Worm (Caenorhabditis elegans) whole organism, young adult: ENCODE measurements around the gene C07D8.5.

Experiments used
- F33H1.4 ChIP-seq: fragments of 200-800 bp; sonication (Bioruptor generic); IDR thresholded peaks from 2 replicates; pipeline ENCODE4 v1.3.6; 2022; ENCODE audit warnings: missing genetic modification reagents, missing genetic modification characterization, missing compliant biosample characterization
- F37B4.10 ChIP-seq: fragments of 200-800 bp; sonication (Bioruptor generic); IDR thresholded peaks from 2 replicates; pipeline ENCODE4 v1.3.6; 2022; ENCODE audit warnings: missing genetic modification characterization, missing compliant biosample characterization
- F39B2.1 ChIP-seq: fragments of 200-800 bp; sonication (Bioruptor generic); IDR thresholded peaks from 2 replicates; pipeline ENCODE4 v1.3.6; 2022; ENCODE audit warnings: missing genetic modification reagents, missing genetic modification characterization, missing compliant biosample characterization
- F57A8.1 ChIP-seq: fragments of 200-800 bp; sonication (Bioruptor generic); optimal IDR thresholded peaks from 2 replicates; lab custom pipeline; 2018; ENCODE audit warnings: mild to moderate bottlenecking, missing genetic modification characterization, moderate library complexity, missing compliant biosample characterization
- F57C9.4 ChIP-seq: sonication (generic microtip); optimal IDR thresholded peaks from 2 replicates; lab custom pipeline; 2017; ENCODE audit warnings: mild to moderate bottlenecking, missing genetic modification characterization, missing compliant biosample characterization
- T07F8.4 ChIP-seq: sonication (generic microtip); optimal IDR thresholded peaks from 2 replicates; lab custom pipeline; 2016; ENCODE audit warnings: mild to moderate bottlenecking, missing genetic modification characterization, moderate library complexity, missing compliant biosample characterization
- T26A5.8 ChIP-seq: sonication (generic microtip); optimal IDR thresholded peaks from 2 replicates; lab custom pipeline; 2016; ENCODE audit warnings: missing genetic modification characterization, missing compliant biosample characterization
- Y53F4B.3 ChIP-seq: fragments of 200-800 bp; sonication (Bioruptor generic); IDR thresholded peaks from 2 replicates; pipeline ENCODE4 v1.3.6; 2022; ENCODE audit warnings: missing genetic modification reagents, missing genetic modification characterization, missing compliant biosample characterization
- Y53G8AR.9 ChIP-seq: fragments of 200-800 bp; sonication (Bioruptor generic); conservative IDR thresholded peaks from 2 replicates; pipeline ENCODE4 v1.3.6; 2022; ENCODE audit warnings: missing genetic modification reagents, missing genetic modification characterization, missing compliant biosample characterization
- ZK185.1 ChIP-seq: sonication (generic microtip); optimal IDR thresholded peaks from 2 replicates; lab custom pipeline; 2016; ENCODE audit warnings: mild to moderate bottlenecking, missing genetic modification characterization, missing compliant biosample characterization; ENCODE audit not compliant: poor library complexity, severe bottlenecking
- akir-1 ChIP-seq: fragments of 200-800 bp; sonication (Bioruptor generic); optimal IDR thresholded peaks from 2 replicates; lab custom pipeline; 2018; ENCODE audit warnings: mild to moderate bottlenecking, missing genetic modification characterization, moderate library complexity, missing compliant biosample characterization
- ama-1 ChIP-seq, 3 experiments: fragments of 150-350 bp in 1 of 3; sonication (generic microtip) in 2 of 3; optimal IDR thresholded peaks; 2 replicates each; lab custom pipeline; 2014 to 2018; ENCODE audit warnings: missing biosample characterization in 2 of 3, missing genetic modification characterization in 2 of 3, missing genetic modification reagents in 2 of 3
- aptf-2 ChIP-seq: fragments of 200-800 bp; sonication (Bioruptor generic); conservative IDR thresholded peaks from 2 replicates; pipeline ENCODE4 v1.3.6; 2022; ENCODE audit warnings: missing genetic modification reagents, missing genetic modification characterization, missing compliant biosample characterization
- aptf-3 ChIP-seq: fragments of 200-800 bp; sonication (Bioruptor generic); IDR thresholded peaks from 2 replicates; pipeline ENCODE4 v1.3.6; 2022; ENCODE audit warnings: missing genetic modification characterization, missing compliant biosample characterization
- athp-1 ChIP-seq: sonication (generic microtip); optimal IDR thresholded peaks from 2 replicates; lab custom pipeline; 2017; ENCODE audit warnings: mild to moderate bottlenecking, missing genetic modification characterization, missing compliant biosample characterization
- ccch-3 ChIP-seq: fragments of 200-800 bp; sonication (Bioruptor generic); optimal IDR thresholded peaks from 2 replicates; lab custom pipeline; 2018; ENCODE audit warnings: mild to moderate bottlenecking, missing genetic modification characterization, missing compliant biosample characterization
- cebp-1 ChIP-seq, 2 experiments: fragments of 200-800 bp in 1 of 2; sonication (Bioruptor generic) in 1 of 2; sonication (generic microtip) in 1 of 2; IDR thresholded peaks in 1 of 2; optimal IDR thresholded peaks in 1 of 2; 2 replicates each; pipeline versions ENCODE4 v1.3.6 to Lab custom; 2017 to 2022; ENCODE audit warnings: missing compliant biosample characterization in 2 of 2, missing genetic modification characterization in 2 of 2, mild to moderate bottlenecking in 1 of 2, missing genetic modification reagents in 1 of 2, moderate library complexity in 1 of 2
- ceh-40 ChIP-seq: fragments of 200-800 bp; sonication (Bioruptor generic); IDR thresholded peaks from 2 replicates; pipeline ENCODE4 v1.3.6; 2022; ENCODE audit warnings: missing genetic modification characterization, missing compliant biosample characterization
- ceh-79 ChIP-seq: sonication (generic microtip); optimal IDR thresholded peaks from 2 replicates; lab custom pipeline; 2017; ENCODE audit warnings: mild to moderate bottlenecking, missing genetic modification characterization, missing compliant biosample characterization
- die-1 ChIP-seq: sonication (generic microtip); optimal IDR thresholded peaks from 2 replicates; lab custom pipeline; 2016; ENCODE audit warnings: missing genotype, mild to moderate bottlenecking, missing genetic modification characterization, missing compliant biosample characterization
- dox-1 ChIP-seq: fragments of 200-800 bp; sonication (Bioruptor generic); IDR thresholded peaks from 2 replicates; pipeline ENCODE4 v1.3.6; 2022; ENCODE audit warnings: missing genetic modification reagents, missing genetic modification characterization, missing compliant biosample characterization
- ekl-4 ChIP-seq: fragments of 200-800 bp; sonication (Bioruptor generic); IDR thresholded peaks from 2 replicates; pipeline ENCODE4 v1.3.6; 2022; ENCODE audit warnings: missing genetic modification reagents, missing genetic modification characterization, missing compliant biosample characterization
- him-1 ChIP-seq: sonication (generic microtip); optimal IDR thresholded peaks from 2 replicates; lab custom pipeline; 2016; ENCODE audit warnings: missing genotype, missing genetic modification reagents, missing genetic modification characterization, missing compliant biosample characterization
- hlh-12 ChIP-seq: sonication (generic microtip); optimal IDR thresholded peaks from 2 replicates; lab custom pipeline; 2016; ENCODE audit warnings: missing genetic modification characterization, missing compliant biosample characterization
- hrde-1 ChIP-seq: sonication (generic microtip); optimal IDR thresholded peaks from 2 replicates; lab custom pipeline; 2016; ENCODE audit warnings: missing genetic modification characterization, mild to moderate bottlenecking, missing compliant biosample characterization, moderate library complexity, missing genotype, missing genetic modification reagents, borderline replicate concordance
- lag-1 ChIP-seq: fragments of 200-800 bp; sonication (Bioruptor generic); IDR thresholded peaks from 2 replicates; pipeline ENCODE4 v1.3.6; 2022; ENCODE audit warnings: missing genetic modification reagents, missing genetic modification characterization, missing compliant biosample characterization
- let-607 ChIP-seq, 2 experiments: fragments of 200-800 bp in 1 of 2; sonication (Bioruptor generic) in 1 of 2; sonication (generic microtip) in 1 of 2; optimal IDR thresholded peaks; 2 replicates each; lab custom pipeline; 2016 to 2018; ENCODE audit warnings: mild to moderate bottlenecking in 2 of 2, missing compliant biosample characterization in 2 of 2, missing genetic modification characterization in 2 of 2, moderate library complexity in 2 of 2, missing genotype in 1 of 2
- madf-10 ChIP-seq: sonication (generic microtip); optimal IDR thresholded peaks from 2 replicates; lab custom pipeline; 2016; ENCODE audit warnings: mild to moderate bottlenecking, missing genetic modification characterization, missing compliant biosample characterization
- madf-3 ChIP-seq: fragments of 200-800 bp; sonication (Bioruptor generic); IDR thresholded peaks from 2 replicates; pipeline ENCODE4 v1.3.6; 2022; ENCODE audit warnings: missing genetic modification reagents, missing genetic modification characterization, missing compliant biosample characterization
- mxl-1 ChIP-seq: sonication (generic microtip); optimal IDR thresholded peaks from 2 replicates; lab custom pipeline; 2016; ENCODE audit warnings: missing genetic modification characterization, missing compliant biosample characterization
- nhr-27 ChIP-seq: fragments of 200-800 bp; sonication (Bioruptor generic); optimal IDR thresholded peaks from 2 replicates; lab custom pipeline; 2018; ENCODE audit warnings: mild to moderate bottlenecking, missing genetic modification characterization, moderate library complexity, missing compliant biosample characterization
- pbrm-1 ChIP-seq: fragments of 200-800 bp; sonication (Bioruptor generic); IDR thresholded peaks from 2 replicates; pipeline ENCODE4 v1.3.6; 2022; ENCODE audit warnings: missing genetic modification reagents, missing genetic modification characterization, missing compliant biosample characterization
- pha-4 ChIP-seq: fragments of 150-350 bp; sonication (generic microtip); optimal IDR thresholded peaks from 2 replicates; lab custom pipeline; 2014; ENCODE audit warnings: missing biosample characterization, missing genetic modification reagents, missing genetic modification characterization
- rcor-1 ChIP-seq: fragments of 200-800 bp; sonication (Bioruptor generic); IDR thresholded peaks from 2 replicates; pipeline ENCODE4 v1.3.6; 2022; ENCODE audit warnings: missing genetic modification reagents, missing genetic modification characterization, missing compliant biosample characterization
- rec-8 ChIP-seq, 2 experiments: sonication (generic microtip); optimal IDR thresholded peaks; 2 replicates each; lab custom pipeline; 2016; ENCODE audit warnings: mild to moderate bottlenecking in 2 of 2, missing genetic modification characterization in 2 of 2, missing genetic modification reagents in 2 of 2, missing genotype in 2 of 2, missing biosample characterization in 1 of 2, missing compliant biosample characterization in 1 of 2, moderate library complexity in 1 of 2
- rpc-1 ChIP-seq, 2 experiments: fragments of 150-350 bp in 1 of 2; sonication (generic microtip) in 1 of 2; optimal IDR thresholded peaks; 2 replicates each; lab custom pipeline; 2014 to 2018; ENCODE audit warnings: missing biosample characterization in 1 of 2, missing genetic modification characterization in 1 of 2, missing genetic modification reagents in 1 of 2, missing genotype in 1 of 2
- snpc-1.3 ChIP-seq: sonication (generic microtip); optimal IDR thresholded peaks from 2 replicates; lab custom pipeline; 2017; ENCODE audit warnings: missing genetic modification characterization, mild to moderate bottlenecking, missing compliant biosample characterization, antibody characterized with exemption, moderate library complexity, missing genotype, missing genetic modification reagents; ENCODE audit not compliant: insufficient read depth
- snpc-3.4 ChIP-seq: sonication (generic microtip); optimal IDR thresholded peaks from 2 replicates; lab custom pipeline; 2017; ENCODE audit warnings: missing genetic modification characterization, mild to moderate bottlenecking, missing compliant biosample characterization, antibody characterized with exemption, moderate library complexity, missing genotype, missing genetic modification reagents
- snpc-4 ChIP-seq, 5 experiments: fragments of 150-350 bp in 1 of 5; sonication (generic microtip) in 4 of 5; optimal IDR thresholded peaks; 2 replicates each; lab custom pipeline; 2014 to 2018; ENCODE audit warnings: missing genetic modification characterization in 5 of 5, missing biosample characterization in 3 of 5, antibody characterized with exemption in 2 of 5, mild to moderate bottlenecking in 2 of 5, missing compliant biosample characterization in 2 of 5, missing genotype in 2 of 5, moderate library complexity in 2 of 5, missing genetic modification reagents in 1 of 5
- somi-1 ChIP-seq: fragments of 200-800 bp; sonication (Bioruptor generic); optimal IDR thresholded peaks from 2 replicates; lab custom pipeline; 2018; ENCODE audit warnings: mild to moderate bottlenecking, missing genetic modification characterization, missing compliant biosample characterization
- tbx-9 ChIP-seq: sonication (generic microtip); optimal IDR thresholded peaks from 2 replicates; lab custom pipeline; 2016; ENCODE audit warnings: borderline replicate concordance, missing genetic modification characterization, inconsistent platforms, missing compliant biosample characterization
- unc-130 ChIP-seq: sonication (generic microtip); optimal IDR thresholded peaks from 2 replicates; lab custom pipeline; 2016; ENCODE audit warnings: missing genetic modification reagents, missing genetic modification characterization, missing compliant biosample characterization
- xnd-1 ChIP-seq: sonication (generic microtip); optimal IDR thresholded peaks from 2 replicates; lab custom pipeline; 2016; ENCODE audit warnings: missing genotype, missing genetic modification reagents, missing genetic modification characterization, missing compliant biosample characterization
- zim-3 ChIP-seq: sonication (generic microtip); optimal IDR thresholded peaks from 2 replicates; lab custom pipeline; 2017; ENCODE audit warnings: mild to moderate bottlenecking, missing genetic modification characterization, moderate library complexity, missing compliant biosample characterization
- ztf-25 ChIP-seq: fragments of 200-800 bp; sonication (Bioruptor generic); IDR thresholded peaks from 2 replicates; pipeline ENCODE4 v1.3.6; 2022; ENCODE audit warnings: missing genetic modification reagents, missing genetic modification characterization, missing compliant biosample characterization
- ztf-28 ChIP-seq: fragments of 200-800 bp; sonication (Bioruptor generic); IDR thresholded peaks from 2 replicates; pipeline ENCODE4 v1.3.6; 2022; ENCODE audit warnings: missing genetic modification reagents, missing genetic modification characterization, missing compliant biosample characterization
- ztf-3 ChIP-seq: fragments of 200-800 bp; sonication (Bioruptor generic); optimal IDR thresholded peaks from 2 replicates; lab custom pipeline; 2018; ENCODE audit warnings: mild to moderate bottlenecking, missing genetic modification characterization, missing compliant biosample characterization

The C07D8.5 gene

ce11 chrX:7378608-7379007 lies 34.8 kb downstream of the C07D8.5 start (continued):
- no peak for TF ChIP-seq F57C9.4 (tag; lab: Kevin White, UChicago)
- no peak for TF ChIP-seq athp-1 (tag; lab: Kevin White, UChicago)
- peak; percentile 17 for TF ChIP-seq mxl-1 (tag; lab: Kevin White, UChicago)
- no peak for TF ChIP-seq somi-1
- TF ChIP-seq ztf-28, result no peak
- TF ChIP-seq him-1 (tag; lab: Kevin White, UChicago), result peak; percentile 78
- no peak for TF ChIP-seq Y53F4B.3
- no peak for TF ChIP-seq ama-1 (optimal IDR thresholded peaks at IDR 0.05; lab: Kevin White, UChicago)
- peak in 1 of 2 experiments; percentile 47 for TF ChIP-seq ama-1 (GFP tag; optimal IDR thresholded peaks at IDR 0.05; lab: Kevin White, UChicago)
- TF ChIP-seq pbrm-1 (GFP tag; lab: Robert Waterston, UW), result peak; percentile 63
- TF ChIP-seq die-1 (tag; lab: Kevin White, UChicago), result peak; percentile 61
- no peak for TF ChIP-seq hrde-1 (tag; lab: Kevin White, UChicago)
- TF ChIP-seq T07F8.4, result no peak
- peak; percentile 83 for TF ChIP-seq rpc-1 (optimal IDR thresholded peaks at IDR 0.05; lab: Kevin White, UChicago)
- peak; percentile 92 for TF ChIP-seq rpc-1 (tag; optimal IDR thresholded peaks at IDR 0.05; lab: Kevin White, UChicago)
- no peak for TF ChIP-seq let-607 (tag; optimal IDR thresholded peaks at IDR 0.05; lab: Kevin White, UChicago)
- peak; percentile 54; the same call in 1 of the 2 replicates for TF ChIP-seq ekl-4 (GFP tag; lab: Robert Waterston, UW)
- TF ChIP-seq snpc-1.3, result peak; percentile 70
- no peak for TF ChIP-seq F37B4.10 (GFP tag; lab: Robert Waterston, UW)
- peak; percentile 12 for TF ChIP-seq madf-10
- TF ChIP-seq nhr-27 (tag; lab: Kevin White, UChicago), result no peak
- TF ChIP-seq lag-1 (GFP tag; lab: Robert Waterston, UW), result no peak
- no peak for TF ChIP-seq F39B2.1
- no peak for TF ChIP-seq xnd-1
- TF ChIP-seq aptf-3, result no peak
- TF ChIP-seq dox-1, result no peak
- TF ChIP-seq T26A5.8 (tag; lab: Kevin White, UChicago), result no peak
- TF ChIP-seq ztf-25 (GFP tag; lab: Robert Waterston, UW), result no peak
- 0 out of 2 replicates have a peak, but pooled peaks have one; percentile 44 for TF ChIP-seq madf-3
- no peak for TF ChIP-seq ceh-40 (GFP tag; lab: Robert Waterston, UW)
- TF ChIP-seq snpc-4 (GFP tag; optimal IDR thresholded peaks at IDR 0.05; lab: Kevin White, UChicago), result peak; percentile 48
- no peak for TF ChIP-seq snpc-4 (tag; optimal IDR thresholded peaks at IDR 0.05; lab: Kevin White, UChicago)
- TF ChIP-seq akir-1, result no peak
- no peak for TF ChIP-seq F57A8.1 (GFP tag; lab: Kevin White, UChicago)
- no peak for TF ChIP-seq tbx-9 (tag; lab: Kevin White, UChicago)
- no peak for TF ChIP-seq aptf-2 (GFP tag; lab: Robert Waterston, UW)
- TF ChIP-seq F33H1.4 (GFP tag; lab: Robert Waterston, UW), result no peak
- TF ChIP-seq pha-4 (tag; lab: Kevin White, UChicago), result no peak
- peak; percentile 32 for TF ChIP-seq ZK185.1 (tag; lab: Kevin White, UChicago)
- TF ChIP-seq snpc-3.4 (tag; lab: Kevin White, UChicago), result peak; percentile 31
- no peak for TF ChIP-seq rcor-1 (GFP tag; lab: Robert Waterston, UW)

ce11 chrX:7390270-7390669 lies 46.4 kb downstream of the C07D8.5 start, which contains the start of gene C10A4.6:
Gene C10A4.6 (plus strand): TSS chrX:7390570.
- TF ChIP-seq hlh-12 (no peak), unc-130 (GFP tag; lab: Kevin White, UChicago) (no peak), ceh-79 (tag; lab: Kevin White, UChicago) (no peak), ZK185.1 (tag; lab: Kevin White, UChicago) (no peak), zim-3 (tag; lab: Kevin White, UChicago) (no peak), ccch-3 (GFP tag; lab: Kevin White, UChicago) (no peak), ztf-3 (GFP tag; lab: Kevin White, UChicago) (no peak), ekl-4 (GFP tag; lab: Robert Waterston, UW) (no peak), F39B2.1 (no peak), Y53G8AR.9 (GFP tag; lab: Robert Waterston, UW) (no peak), cebp-1 (GFP tag; IDR thresholded peaks at IDR 0.05; lab: Robert Waterston, UW) (no peak), cebp-1 (tag; optimal IDR thresholded peaks at IDR 0.05; lab: Kevin White, UChicago) (no peak), rec-8 (tag; optimal IDR thresholded peaks at IDR 0.05; lab: Kevin White, UChicago) (no peak)
